Fruit fly (Drosophila melanogaster) whole organism, embryonic: ENCODE measurements around the gene CG42272.

ENCODE experiments used
- Adf1 ChIP-seq: fragments of 200-800 bp; sonication (Bioruptor generic); IDR thresholded peaks from 2 replicates; pipeline ENCODE4 v1.3.6; 2022; ENCODE audit warnings: missing biosample characterization, missing genetic modification characterization
- Atf6 ChIP-seq: fragments of 200-800 bp; sonication (Bioruptor generic); IDR thresholded peaks from 2 replicates; pipeline ENCODE4 v1.3.6; 2022; ENCODE audit warnings: missing biosample characterization, missing genetic modification characterization
- Blimp-1 ChIP-seq: fragments of 200-800 bp; sonication (Bioruptor generic); optimal IDR thresholded peaks from 3 replicates; lab custom pipeline; 2018; ENCODE audit warnings: missing biosample characterization, missing genetic modification characterization, mild to moderate bottlenecking, moderate library complexity, missing genetic modification reagents
- CG12744 ChIP-seq: fragments of 200-800 bp; sonication (Bioruptor generic); optimal IDR thresholded peaks from 2 replicates; lab custom pipeline; 2016; ENCODE audit warnings: missing biosample characterization, missing genetic modification characterization
- CG13624 ChIP-seq: fragments of 200-800 bp; sonication (Bioruptor generic); optimal IDR thresholded peaks from 2 replicates; lab custom pipeline; 2016; ENCODE audit warnings: missing biosample characterization, missing genetic modification characterization
- CG1529 ChIP-seq: fragments of 200-800 bp; sonication (Bioruptor generic); optimal IDR thresholded peaks from 3 replicates; lab custom pipeline; 2018; ENCODE audit warnings: missing biosample characterization, missing genetic modification characterization
- CG1647 ChIP-seq: fragments of 200-800 bp; sonication (Bioruptor generic); optimal IDR thresholded peaks from 3 replicates; lab custom pipeline; 2016; ENCODE audit warnings: missing biosample characterization, missing genetic modification characterization
- CG17361 ChIP-seq: fragments of 200-800 bp; sonication (Bioruptor generic); IDR thresholded peaks from 3 replicates; pipeline ENCODE4 v1.3.6; 2022; ENCODE audit warnings: missing biosample characterization, missing genetic modification characterization
- CG1792 ChIP-seq: fragments of 200-800 bp; sonication (Bioruptor generic); optimal IDR thresholded peaks from 2 replicates; lab custom pipeline; 2016; ENCODE audit warnings: missing biosample characterization, missing genetic modification characterization
- CG18619 ChIP-seq: fragments of 200-800 bp; sonication (Bioruptor generic); optimal IDR thresholded peaks from 3 replicates; lab custom pipeline; 2017; ENCODE audit warnings: missing biosample characterization, mild to moderate bottlenecking, missing genetic modification characterization
- CG2120 ChIP-seq: fragments of 200-800 bp; sonication (Bioruptor generic); optimal IDR thresholded peaks from 3 replicates; lab custom pipeline; 2016; ENCODE audit warnings: missing biosample characterization, missing genetic modification characterization
- CG2129 ChIP-seq: fragments of 200-800 bp; sonication (Bioruptor generic); IDR thresholded peaks from 2 replicates; pipeline ENCODE4 v1.3.6; 2022; ENCODE audit warnings: missing biosample characterization, missing genetic modification characterization; ENCODE audit not compliant: partially characterized antibody
- CG30403 ChIP-seq: fragments of 200-800 bp; sonication (Bioruptor generic); optimal IDR thresholded peaks from 3 replicates; lab custom pipeline; 2016; ENCODE audit warnings: missing biosample characterization, missing genetic modification characterization
- CG30431 ChIP-seq: fragments of 200-800 bp; sonication (Bioruptor generic); optimal IDR thresholded peaks from 2 replicates; lab custom pipeline; 2017; ENCODE audit warnings: missing biosample characterization, missing genetic modification characterization
- CG31224 ChIP-seq: fragments of 200-800 bp; sonication (Bioruptor generic); IDR thresholded peaks from 2 replicates; pipeline ENCODE4 v1.3.6; 2022; ENCODE audit warnings: missing biosample characterization, missing genetic modification characterization
- CG31441 ChIP-seq: fragments of 200-800 bp; sonication (Bioruptor generic); IDR thresholded peaks from 2 replicates; pipeline ENCODE4 v1.3.6; 2022; ENCODE audit warnings: missing biosample characterization, missing genetic modification characterization
- CG33557 ChIP-seq: fragments of 200-800 bp; sonication (Bioruptor generic); optimal IDR thresholded peaks from 2 replicates; lab custom pipeline; 2019; ENCODE audit warnings: missing biosample characterization, mild to moderate bottlenecking, missing genetic modification characterization, moderate library complexity
- CG3407 ChIP-seq: fragments of 200-800 bp; sonication (Bioruptor generic); optimal IDR thresholded peaks from 2 replicates; lab custom pipeline; 2018; ENCODE audit warnings: missing biosample characterization, mild to moderate bottlenecking, missing genetic modification characterization
- CG3847 ChIP-seq: fragments of 200-800 bp; sonication (Bioruptor generic); IDR thresholded peaks from 2 replicates; pipeline ENCODE4 v1.3.6; 2022; ENCODE audit warnings: missing biosample characterization, missing genetic modification characterization
- CG4854 ChIP-seq: fragments of 200-800 bp; sonication (Bioruptor generic); optimal IDR thresholded peaks from 2 replicates; lab custom pipeline; 2016; ENCODE audit warnings: missing biosample characterization, missing genetic modification characterization, inconsistent platforms
- CG5180 ChIP-seq: fragments of 200-800 bp; sonication (Bioruptor generic); optimal IDR thresholded peaks from 3 replicates; lab custom pipeline; 2017; ENCODE audit warnings: missing biosample characterization, missing genetic modification characterization, mild to moderate bottlenecking, moderate library complexity, missing genetic modification reagents
- CG7786 ChIP-seq: fragments of 200-800 bp; sonication (Bioruptor generic); optimal IDR thresholded peaks from 2 replicates; lab custom pipeline; 2016; ENCODE audit warnings: missing biosample characterization, missing genetic modification characterization
- CG7928 ChIP-seq: fragments of 200-800 bp; sonication (Bioruptor generic); optimal IDR thresholded peaks from 2 replicates; lab custom pipeline; 2017; ENCODE audit warnings: missing biosample characterization, mild to moderate bottlenecking, missing genetic modification characterization
- CG9932 ChIP-seq: fragments of 200-800 bp; sonication (Bioruptor generic); IDR thresholded peaks from 2 replicates; pipeline ENCODE4 v1.3.6; 2022; ENCODE audit warnings: missing biosample characterization, missing genetic modification characterization
- CHES-1-like ChIP-seq: fragments of 200-800 bp; sonication (Bioruptor generic); optimal IDR thresholded peaks from 2 replicates; lab custom pipeline; 2016; ENCODE audit warnings: missing biosample characterization, missing genetic modification characterization
- CoRest ChIP-seq: fragments of 200-800 bp; sonication (Bioruptor generic); optimal IDR thresholded peaks from 3 replicates; lab custom pipeline; 2018; ENCODE audit warnings: missing biosample characterization, mild to moderate bottlenecking, missing genetic modification characterization, moderate library complexity
- D19B ChIP-seq: fragments of 200-800 bp; sonication (Bioruptor generic); optimal IDR thresholded peaks from 2 replicates; lab custom pipeline; 2017; ENCODE audit warnings: missing biosample characterization, mild to moderate bottlenecking, missing genetic modification characterization
- Doc3 ChIP-seq: fragments of 200-800 bp; sonication (Bioruptor generic); IDR thresholded peaks from 3 replicates; pipeline ENCODE4 v1.3.6; 2022; ENCODE audit warnings: missing biosample characterization, missing genetic modification characterization; ENCODE audit not compliant: partially characterized antibody
- Fer2 ChIP-seq: fragments of 200-800 bp; sonication (Bioruptor generic); optimal IDR thresholded peaks from 2 replicates; lab custom pipeline; 2018; ENCODE audit warnings: missing biosample characterization, mild to moderate bottlenecking, missing genetic modification characterization, moderate library complexity
- HLHmδ ChIP-seq: fragments of 200-800 bp; sonication (Bioruptor generic); optimal IDR thresholded peaks from 2 replicates; lab custom pipeline; 2018; ENCODE audit warnings: missing biosample characterization, mild to moderate bottlenecking, missing genetic modification characterization, moderate library complexity
- Hand ChIP-seq: fragments of 200-800 bp; sonication (Bioruptor generic); optimal IDR thresholded peaks from 2 replicates; lab custom pipeline; 2017; ENCODE audit warnings: mild to moderate bottlenecking, missing biosample characterization, missing genetic modification reagents, missing genetic modification characterization
- Hr39 ChIP-seq: fragments of >200 bp; optimal IDR thresholded peaks from 2 replicates; lab custom pipeline; 2017
- Hsf ChIP-seq: fragments of 200-800 bp; sonication (Bioruptor generic); optimal IDR thresholded peaks from 3 replicates; lab custom pipeline; 2016; ENCODE audit warnings: missing biosample characterization, missing genetic modification characterization
- Lim3 ChIP-seq: fragments of 200-800 bp; sonication (Bioruptor generic); IDR thresholded peaks from 2 replicates; pipeline ENCODE4 v1.3.6; 2022; ENCODE audit warnings: missing biosample characterization, missing genetic modification characterization
- Nf-YA ChIP-seq: fragments of 200-800 bp; sonication (Bioruptor generic); IDR thresholded peaks from 2 replicates; pipeline ENCODE4 v1.3.6; 2022; ENCODE audit warnings: missing biosample characterization, missing genetic modification characterization
- Sin3A ChIP-seq: fragments of >200 bp; optimal IDR thresholded peaks from 2 replicates; lab custom pipeline; 2018
- Six4 ChIP-seq: fragments of 200-800 bp; sonication (Bioruptor generic); optimal IDR thresholded peaks from 2 replicates; lab custom pipeline; 2016; ENCODE audit warnings: missing biosample characterization, missing genetic modification characterization
- Xbp1 ChIP-seq: fragments of 200-800 bp; sonication (Bioruptor generic); optimal IDR thresholded peaks from 3 replicates; lab custom pipeline; 2016; ENCODE audit warnings: missing biosample characterization, mild to moderate bottlenecking, missing genetic modification characterization
- caup ChIP-seq: fragments of 200-800 bp; sonication (Bioruptor generic); optimal IDR thresholded peaks from 3 replicates; lab custom pipeline; 2017; ENCODE audit warnings: missing biosample characterization, mild to moderate bottlenecking, missing genetic modification characterization, moderate library complexity; ENCODE audit not compliant: severe bottlenecking
- chm ChIP-seq: fragments of 200-800 bp; sonication (Bioruptor generic); IDR thresholded peaks from 2 replicates; pipeline ENCODE4 v1.3.6; 2022; ENCODE audit warnings: missing biosample characterization, missing genetic modification characterization
- cwo ChIP-seq: fragments of 200-800 bp; sonication (Bioruptor generic); optimal IDR thresholded peaks from 3 replicates; lab custom pipeline; 2017; ENCODE audit warnings: missing biosample characterization, missing genetic modification characterization, mild to moderate bottlenecking, moderate library complexity, missing genetic modification reagents
- fru ChIP-seq: fragments of >200 bp; optimal IDR thresholded peaks from 2 replicates; lab custom pipeline; 2017
- gcm2 ChIP-seq: fragments of 200-800 bp; sonication (Bioruptor generic); optimal IDR thresholded peaks from 2 replicates; lab custom pipeline; 2016; ENCODE audit warnings: missing biosample characterization, missing genetic modification characterization
- gem ChIP-seq: fragments of 200-800 bp; sonication (Bioruptor generic); optimal IDR thresholded peaks from 2 replicates; lab custom pipeline; 2019; ENCODE audit warnings: missing biosample characterization, mild to moderate bottlenecking, missing genetic modification characterization, moderate library complexity
- lilli ChIP-seq: fragments of 200-800 bp; sonication (Bioruptor generic); optimal IDR thresholded peaks from 3 replicates; lab custom pipeline; 2016; ENCODE audit warnings: missing biosample characterization, missing genetic modification characterization
- mld ChIP-seq: fragments of 200-800 bp; sonication (Bioruptor generic); IDR thresholded peaks from 3 replicates; pipeline ENCODE4 v1.3.6; 2022; ENCODE audit warnings: missing biosample characterization, missing genetic modification characterization; ENCODE audit not compliant: partially characterized antibody
- pan ChIP-seq, 4 experiments: fragments of >200 bp in 3 of 4; fragments of 200-800 bp in 1 of 4; sonication (Bioruptor generic) in 1 of 4; optimal IDR thresholded peaks in 3 of 4; IDR thresholded peaks in 1 of 4; 2 replicates each; pipeline versions ENCODE4 v1.3.6 to Lab custom; 2017 to 2022; ENCODE audit warnings: missing biosample characterization in 2 of 4, missing genetic modification characterization in 2 of 4, mixed read lengths in 1 of 4
- run ChIP-seq: fragments of 200-800 bp; sonication (Bioruptor generic); optimal IDR thresholded peaks from 3 replicates; lab custom pipeline; 2018; ENCODE audit warnings: missing biosample characterization, mild to moderate bottlenecking, missing genetic modification characterization
- shn ChIP-seq: fragments of 200-800 bp; sonication (Bioruptor generic); optimal IDR thresholded peaks from 3 replicates; lab custom pipeline; 2016; ENCODE audit warnings: missing biosample characterization, missing genetic modification characterization
- sob ChIP-seq: fragments of 200-800 bp; sonication (Bioruptor generic); IDR thresholded peaks from 2 replicates; pipeline ENCODE4 v1.3.6; 2022; ENCODE audit warnings: missing biosample characterization, missing genetic modification characterization
- stc ChIP-seq: fragments of 200-800 bp; sonication (Bioruptor generic); IDR thresholded peaks from 2 replicates; pipeline ENCODE4 v1.3.6; 2022; ENCODE audit warnings: missing biosample characterization, missing genetic modification characterization

CG42272 gene

DNA sequence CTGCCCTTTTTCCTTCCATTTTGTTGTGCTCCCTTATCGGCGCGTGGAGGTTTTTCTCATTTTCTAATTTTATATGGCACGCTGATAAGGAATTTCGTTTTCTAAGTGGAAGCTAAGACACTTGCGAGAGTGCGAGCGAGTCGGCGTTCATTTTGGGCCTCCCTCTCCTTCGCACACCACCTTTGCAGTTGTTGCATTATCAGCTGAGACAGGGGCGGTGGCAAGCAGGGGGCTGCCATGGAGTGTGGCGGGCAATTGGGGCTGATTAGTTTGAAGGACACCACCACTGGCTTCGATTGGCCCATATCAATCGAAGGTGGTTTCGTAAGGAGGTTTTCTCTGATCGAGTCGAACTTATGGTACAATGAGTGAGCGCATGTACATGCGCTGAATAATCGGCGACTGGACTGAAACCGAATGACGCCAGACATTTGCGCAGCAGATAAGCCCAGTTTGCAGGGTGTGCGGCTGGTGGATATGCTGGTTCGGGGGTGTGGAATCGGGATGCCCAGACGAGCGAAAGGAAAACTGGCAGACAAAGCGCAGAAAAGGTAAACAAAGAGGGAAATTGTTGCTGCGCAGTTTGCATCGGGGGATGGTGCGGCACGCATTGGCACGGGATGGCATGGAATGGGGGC, 6.9 kb downstream of the CG42272 start (continued):
- TF ChIP-seq CG1792 (GFP tag; lab: Kevin White, UChicago) (no peak), CG9932 (no peak), CG1529 (GFP tag; lab: Kevin White, UChicago) (no peak), CG30403 (no peak), CG18619 (GFP tag; lab: Kevin White, UChicago) (no peak), Six4 (no peak), CG31441 (GFP tag; lab: Robert Waterston, UW) (no peak), Atf6 (GFP tag; lab: Robert Waterston, UW) (no peak), CG1647 (no peak), CG5180 (GFP tag; lab: Kevin White, UChicago) (no peak), Lim3 (GFP tag; lab: Robert Waterston, UW) (no peak; the same call in 1 of the 2 replicates), sob (GFP tag; lab: Robert Waterston, UW) (no peak), pan (optimal IDR thresholded peaks at IDR 0.05; lab: Kevin White, UChicago) (no peak), pan (GFP tag; optimal IDR thresholded peaks at IDR 0.05 in 1 of 2, IDR thresholded peaks at IDR 0.05 in 1 of 2) (no peak), CG7786 (GFP tag; lab: Kevin White, UChicago) (no peak), fru (lab: Kevin White, UChicago) (no peak), CG31224 (no peak), CoRest (no peak), gcm2 (no peak), HLHmδ (GFP tag; lab: Kevin White, UChicago) (no peak), gem (tag; lab: Kevin White, UChicago) (no peak), CG2129 (no peak), Hsf (GFP tag; lab: Kevin White, UChicago) (no peak), mld (GFP tag; lab: Robert Waterston, UW) (no peak), CG33557 (GFP tag; lab: Kevin White, UChicago) (no peak), Hand (no peak), Hr39 (no peak), Blimp-1 (GFP tag; lab: Kevin White, UChicago) (no peak), Xbp1 (no peak), Nf-YA (GFP tag; lab: Robert Waterston, UW) (no peak), CG12744 (GFP tag; lab: Kevin White, UChicago) (no peak), run (no peak), caup (GFP tag; lab: Kevin White, UChicago) (no peak), CHES-1-like (GFP tag; lab: Kevin White, UChicago) (no peak), D19B (GFP tag; lab: Kevin White, UChicago) (no peak), CG3847 (GFP tag; lab: Robert Waterston, UW) (no peak), CG4854 (GFP tag; lab: Kevin White, UChicago) (no peak), stc (GFP tag; lab: Robert Waterston, UW) (no peak), Fer2 (tag; lab: Kevin White, UChicago) (no peak), CG17361 (GFP tag; lab: Robert Waterston, UW) (no peak), chm (GFP tag; lab: Robert Waterston, UW) (0 out of 2 replicates have a peak, but pooled peaks have one; percentile 16), CG13624 (GFP tag; lab: Kevin White, UChicago) (peak; percentile 57), lilli (no peak), Sin3A (lab: Kevin White, UChicago) (no peak), Doc3 (no peak), CG30431 (GFP tag; lab: Kevin White, UChicago) (no peak), Adf1 (peak; percentile 45), cwo (GFP tag; lab: Kevin White, UChicago) (peak; percentile 22), CG2120 (GFP tag; lab: Kevin White, UChicago) (no peak), CG3407 (GFP tag; lab: Kevin White, UChicago) (no peak), CG7928 (GFP tag; lab: Kevin White, UChicago) (no peak), shn (peak; percentile 22)
